Worm (Caenorhabditis elegans) whole organism, early embryonic: Measurements from ENCODE around the gene cyp-34A9.

Experiments
- aly-1 ChIP-seq: sonication (generic microtip); optimal IDR thresholded peaks from 2 replicates; lab custom pipeline; 2016; ENCODE audit warnings: missing genetic modification characterization, missing compliant biosample characterization
- ama-1 ChIP-seq: fragments of 150-350 bp; optimal IDR thresholded peaks from 2 replicates; lab custom pipeline; 2014
- ceh-13 ChIP-seq: fragments of 200-800 bp; sonication (Bioruptor generic); optimal IDR thresholded peaks from 2 replicates; lab custom pipeline; 2018; ENCODE audit warnings: mild to moderate bottlenecking, missing genetic modification characterization, missing compliant biosample characterization
- ceh-36 ChIP-seq: sonication (generic microtip); optimal IDR thresholded peaks from 2 replicates; lab custom pipeline; 2016; ENCODE audit warnings: missing genetic modification characterization, inconsistent platforms, missing compliant biosample characterization
- ets-7 ChIP-seq: sonication (generic microtip); optimal IDR thresholded peaks from 2 replicates; lab custom pipeline; 2016; ENCODE audit warnings: missing genotype, missing genetic modification characterization, missing compliant biosample characterization
- hmg-4 ChIP-seq: fragments of 200-800 bp; sonication (Bioruptor generic); optimal IDR thresholded peaks from 2 replicates; lab custom pipeline; 2018; ENCODE audit warnings: mild to moderate bottlenecking, missing genetic modification characterization, missing compliant biosample characterization
- tra-4 ChIP-seq: sonication (generic microtip); optimal IDR thresholded peaks from 2 replicates; lab custom pipeline; 2017; ENCODE audit warnings: missing genetic modification characterization, missing compliant biosample characterization

- TF ChIP-seq ets-7 (tag; lab: Kevin White, UChicago), result no peak
- TF ChIP-seq ama-1 (lab: Kevin White, UChicago), result no peak
- TF ChIP-seq hmg-4, result no peak
- no peak for TF ChIP-seq ceh-13 (GFP tag; lab: Kevin White, UChicago)
- TF ChIP-seq ceh-36 (tag; lab: Kevin White, UChicago), result no peak
- no peak for TF ChIP-seq tra-4 (tag; lab: Kevin White, UChicago)
- no peak for TF ChIP-seq aly-1
Measured at ce11 chrV:3992334-3992733, 22.0 kb upstream of the cyp-34A9 start.
